Worm (Caenorhabditis elegans) whole organism, midembryonic: Measurements from ENCODE around the gene C30G12.1.

Source experiments
- flt-1 ChIP-seq: fragments of 200-800 bp; sonication (Bioruptor generic); IDR thresholded peaks from 2 replicates; pipeline ENCODE4 v1.3.6; 2022; ENCODE audit warnings: missing genetic modification characterization, missing compliant biosample characterization
- ref-1 ChIP-seq: fragments of 200-800 bp; sonication (Bioruptor generic); conservative IDR thresholded peaks from 2 replicates; pipeline ENCODE4 v1.3.6; 2022; ENCODE audit warnings: missing genetic modification reagents, missing genetic modification characterization, missing compliant biosample characterization

DNA sequence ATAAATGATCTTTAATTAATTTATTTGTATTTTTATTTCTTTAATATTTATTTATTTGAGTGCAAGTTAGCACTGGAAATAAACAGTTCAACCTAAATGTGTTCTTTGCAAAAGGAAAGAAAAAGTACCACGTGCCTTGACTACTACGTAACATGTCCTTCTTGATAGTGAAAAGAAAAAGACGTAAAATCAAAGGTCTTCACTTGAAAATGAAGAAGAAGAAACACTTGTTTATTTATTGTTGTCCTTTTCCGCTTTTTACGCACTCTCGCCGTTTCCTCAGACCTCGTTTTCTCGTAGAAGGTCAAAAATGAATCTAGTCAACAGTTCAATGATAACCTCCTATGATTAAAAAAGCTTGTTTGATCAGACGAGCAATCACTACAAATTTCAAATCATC, 21.2 kb upstream of the C30G12.1 start:
- TF ChIP-seq flt-1 (GFP tag; lab: Robert Waterston, UW) (no peak), ref-1 (GFP tag; lab: Robert Waterston, UW) (no peak)
